Worm (Caenorhabditis elegans): Measurements from ENCODE around the gene F11G11.15.
"Not testable (repeated sequence)": the region's sequence is repeated elsewhere in the genome, so short reads cannot be mapped to it uniquely, and the experiment has no call there.

Gene F11G11.15

ce11 chrII:4842143-4842658, 32.4 kb upstream of the F11G11.15 start, which contains the start of the genes T23B7.2 and nspd-4:
Gene T23B7.2, minus strand, starts transcription at chrII:4842243.
Gene nspd-4, plus strand, starts transcription at chrII:4842608.
- TF ChIP-seq pax-1 (tag; optimal IDR thresholded peaks at IDR 0.05); hlh-30 (tag; optimal IDR thresholded peaks at IDR 0.05; ENCODE audit: insufficient read depth); lim-6 (tag; optimal IDR thresholded peaks at IDR 0.05): not testable (repeated sequence)

- TF ChIP-seq ceh-9 (tag; optimal IDR thresholded peaks at IDR 0.05) (no peak), K09A11.1 (tag; optimal IDR thresholded peaks at IDR 0.05; ENCODE audit: insufficient read depth) (no peak), ceh-6 (GFP tag; optimal IDR thresholded peaks at IDR 0.05) (no peak), ahr-1 (tag; optimal IDR thresholded peaks at IDR 0.05) (no peak), madf-2 (tag; optimal IDR thresholded peaks at IDR 0.05) (no peak), hlh-6 (tag; optimal IDR thresholded peaks at IDR 0.05) (no peak), T23F11.4 (GFP tag; optimal IDR thresholded peaks at IDR 0.05) (no peak), syd-9 (tag; optimal IDR thresholded peaks at IDR 0.05) (no peak), rnt-1 (tag; optimal IDR thresholded peaks at IDR 0.05) (no peak), hlh-30 (tag; optimal IDR thresholded peaks at IDR 0.05; ENCODE audit: insufficient read depth) (no peak), pqm-1 (tag; optimal IDR thresholded peaks at IDR 0.05) (no peak), F13H6.1 (tag; optimal IDR thresholded peaks at IDR 0.05) (no peak), K02D7.2 (tag; optimal IDR thresholded peaks at IDR 0.05) (no peak), tbx-2 (tag; optimal IDR thresholded peaks at IDR 0.05) (no peak), ceh-34 (tag; optimal IDR thresholded peaks at IDR 0.05) (no peak), hlh-13 (GFP tag; optimal IDR thresholded peaks at IDR 0.05) (no peak), ceh-19 (GFP tag; optimal IDR thresholded peaks at IDR 0.05) (no peak)
These were observed 24.8 kb upstream of the F11G11.15 start, which contains the start of gene T23B7.3 for ce11 chrII:4849885-4850284. Gene T23B7.3, plus strand, starts transcription at chrII:4850185.

- TF ChIP-seq ceh-30 (tag; optimal IDR thresholded peaks at IDR 0.05) (peak; percentile 73), K09A11.1 (tag; optimal IDR thresholded peaks at IDR 0.05; ENCODE audit: insufficient read depth) (peak; percentile 28), hlh-6 (tag; optimal IDR thresholded peaks at IDR 0.05) (peak; percentile 14), C08G9.2 (tag; optimal IDR thresholded peaks at IDR 0.05) (peak; percentile 45), odd-2 (tag; optimal IDR thresholded peaks at IDR 0.05) (no peak), ceh-34 (tag; optimal IDR thresholded peaks at IDR 0.05) (peak; percentile 83), ama-1 (optimal IDR thresholded peaks at IDR 0.05) (no peak), pha-4 (tag; optimal IDR thresholded peaks at IDR 0.05) (no peak), ceh-24 (tag; optimal IDR thresholded peaks at IDR 0.05) (no peak), tbx-7 (tag; optimal IDR thresholded peaks at IDR 0.05) (no peak), pag-3 (tag; optimal IDR thresholded peaks at IDR 0.05; ENCODE audit: borderline replicate concordance) (no peak), lim-6 (tag; optimal IDR thresholded peaks at IDR 0.05) (peak; percentile 5), npax-4 (tag; optimal IDR thresholded peaks at IDR 0.05) (peak; percentile 35), pat-9 (tag; optimal IDR thresholded peaks at IDR 0.05) (peak; percentile 37), ceh-6 (GFP tag; optimal IDR thresholded peaks at IDR 0.05) (peak; percentile 43), C38D4.7 (GFP tag; optimal IDR thresholded peaks at IDR 0.05) (peak; percentile 24), unc-55 (GFP tag; optimal IDR thresholded peaks at IDR 0.05) (peak; percentile 52), pha-2 (tag; optimal IDR thresholded peaks at IDR 0.05) (peak; percentile 44), unc-42 (tag; optimal IDR thresholded peaks at IDR 0.05) (peak; percentile 76), ceh-22 (tag; optimal IDR thresholded peaks at IDR 0.05) (no peak), elt-2 (tag; optimal IDR thresholded peaks at IDR 0.05) (peak; percentile 92), lin-11 (tag; optimal IDR thresholded peaks at IDR 0.05) (peak; percentile 57), unc-3 (GFP tag; conservative IDR thresholded peaks at IDR 0.05) (0 out of 2 replicates have a peak, but pooled peaks have one; percentile 22), unc-3 (tag; optimal IDR thresholded peaks at IDR 0.05) (peak; percentile 27), ceh-31 (tag; optimal IDR thresholded peaks at IDR 0.05) (peak; percentile 60), sox-4 (tag; optimal IDR thresholded peaks at IDR 0.05) (peak; percentile 56), hlh-30 (tag; optimal IDR thresholded peaks at IDR 0.05; ENCODE audit: insufficient read depth) (peak; percentile 64), madf-2 (tag; optimal IDR thresholded peaks at IDR 0.05) (peak; percentile 26), nhr-232 (tag; optimal IDR thresholded peaks at IDR 0.05) (peak; percentile 6), pros-1 (tag; optimal IDR thresholded peaks at IDR 0.05) (no peak), ceh-18 (tag; optimal IDR thresholded peaks at IDR 0.05) (peak; percentile 60), sox-2 (GFP tag; IDR thresholded peaks at IDR 0.05) (no peak; the same call in 1 of the 2 replicates), syd-9 (tag; optimal IDR thresholded peaks at IDR 0.05) (peak; percentile 13), ttx-3 (tag; optimal IDR thresholded peaks at IDR 0.05) (peak; percentile 30), nhr-11 (tag; optimal IDR thresholded peaks at IDR 0.05) (no peak), rnt-1 (tag; optimal IDR thresholded peaks at IDR 0.05) (peak; percentile 38), ceh-9 (tag; optimal IDR thresholded peaks at IDR 0.05) (no peak), pax-1 (tag; optimal IDR thresholded peaks at IDR 0.05) (peak; percentile 20)
These were observed 23.0 kb upstream of the F11G11.15 start, which contains the start of gene dnj-9 for ce11 chrII:4851594-4852106. Gene dnj-9, plus strand, starts transcription at chrII:4852056.
